Fruit fly (Drosophila melanogaster) whole organism, embryonic: ENCODE measurements around the gene ND-B18.

Experiments
- ATbp ChIP-seq: fragments of 200-800 bp; sonication (Bioruptor generic); optimal IDR thresholded peaks from 2 replicates; lab custom pipeline; 2017; ENCODE audit warnings: missing biosample characterization, mild to moderate bottlenecking, missing genetic modification characterization, missing genetic modification reagents
- Antp ChIP-seq: fragments of 200-800 bp; sonication (Bioruptor generic); optimal IDR thresholded peaks from 3 replicates; lab custom pipeline; 2016; ENCODE audit warnings: missing biosample characterization, missing genetic modification characterization
- Atf6 ChIP-seq: fragments of 200-800 bp; sonication (Bioruptor generic); IDR thresholded peaks from 2 replicates; pipeline ENCODE4 v1.3.6; 2022; ENCODE audit warnings: missing biosample characterization, missing genetic modification characterization
- Blimp-1 ChIP-seq: fragments of 200-800 bp; sonication (Bioruptor generic); optimal IDR thresholded peaks from 3 replicates; lab custom pipeline; 2018; ENCODE audit warnings: missing biosample characterization, missing genetic modification characterization, mild to moderate bottlenecking, moderate library complexity, missing genetic modification reagents
- CG10267 ChIP-seq: fragments of 200-800 bp; sonication (Bioruptor generic); optimal IDR thresholded peaks from 2 replicates; lab custom pipeline; 2018; ENCODE audit warnings: missing biosample characterization, mild to moderate bottlenecking, missing genetic modification characterization, moderate library complexity
- CG10431 ChIP-seq: fragments of 200-800 bp; sonication (Bioruptor generic); optimal IDR thresholded peaks from 3 replicates; lab custom pipeline; 2018; ENCODE audit warnings: missing biosample characterization, mild to moderate bottlenecking, missing genetic modification characterization
- CG11456 ChIP-seq: fragments of 200-800 bp; sonication (Bioruptor generic); IDR thresholded peaks from 3 replicates; pipeline ENCODE4 v1.3.6; 2022; ENCODE audit warnings: missing biosample characterization, missing genetic modification characterization
- CG13424 ChIP-seq: fragments of 200-800 bp; sonication (Bioruptor generic); optimal IDR thresholded peaks from 2 replicates; lab custom pipeline; 2019; ENCODE audit warnings: missing biosample characterization, mild to moderate bottlenecking, missing genetic modification characterization, moderate library complexity
- CG14050 ChIP-seq: fragments of 200-800 bp; sonication (Bioruptor generic); IDR thresholded peaks from 3 replicates; pipeline ENCODE4 v1.3.6; 2022; ENCODE audit warnings: missing biosample characterization, missing genetic modification characterization
- CG17612 ChIP-seq: fragments of 200-800 bp; sonication (Bioruptor generic); IDR thresholded peaks from 2 replicates; pipeline ENCODE4 v1.3.6; 2022; ENCODE audit warnings: missing biosample characterization, missing genetic modification characterization
- CG2120 ChIP-seq: fragments of 200-800 bp; sonication (Bioruptor generic); optimal IDR thresholded peaks from 3 replicates; lab custom pipeline; 2016; ENCODE audit warnings: missing biosample characterization, missing genetic modification characterization
- CG30020 ChIP-seq: fragments of 200-800 bp; optimal IDR thresholded peaks from 2 replicates; lab custom pipeline; 2019; ENCODE audit warnings: missing biosample characterization, mild to moderate bottlenecking, missing genetic modification characterization, moderate library complexity
- CG30431 ChIP-seq: fragments of 200-800 bp; sonication (Bioruptor generic); optimal IDR thresholded peaks from 2 replicates; lab custom pipeline; 2017; ENCODE audit warnings: missing biosample characterization, missing genetic modification characterization
- CG32772 ChIP-seq: fragments of 200-800 bp; sonication (Bioruptor generic); IDR thresholded peaks from 2 replicates; pipeline ENCODE4 v1.3.6; 2022; ENCODE audit warnings: missing biosample characterization, missing genetic modification characterization
- CG34376 ChIP-seq: fragments of 200-800 bp; sonication (Bioruptor generic); optimal IDR thresholded peaks from 2 replicates; lab custom pipeline; 2018; ENCODE audit warnings: missing biosample characterization, mild to moderate bottlenecking, missing genetic modification characterization
- CG4360 ChIP-seq: fragments of 200-800 bp; sonication (Bioruptor generic); IDR thresholded peaks from 2 replicates; pipeline ENCODE4 v1.3.6; 2022; ENCODE audit warnings: missing biosample characterization, missing genetic modification characterization
- CG6791 ChIP-seq: fragments of 200-800 bp; sonication (Bioruptor generic); IDR thresholded peaks from 3 replicates; pipeline ENCODE4 v1.3.6; 2022; ENCODE audit warnings: missing biosample characterization, missing genetic modification characterization; ENCODE audit not compliant: partially characterized antibody
- CG7372 ChIP-seq: fragments of 200-800 bp; sonication (Bioruptor generic); IDR thresholded peaks from 2 replicates; pipeline ENCODE4 v1.3.6; 2022; ENCODE audit warnings: missing biosample characterization, missing genetic modification characterization
- CkIIα-i1 ChIP-seq: fragments of 200-800 bp; sonication (Bioruptor generic); IDR thresholded peaks from 2 replicates; pipeline ENCODE4 v1.3.6; 2022; ENCODE audit warnings: missing biosample characterization, missing genetic modification characterization
- Dip3 ChIP-seq: fragments of 200-800 bp; sonication (Bioruptor generic); optimal IDR thresholded peaks from 3 replicates; lab custom pipeline; 2016; ENCODE audit warnings: missing biosample characterization, missing genetic modification characterization
- Doc2 ChIP-seq: fragments of 200-800 bp; sonication (Bioruptor generic); IDR thresholded peaks from 2 replicates; pipeline ENCODE4 v1.3.6; 2022; ENCODE audit warnings: missing biosample characterization, missing genetic modification characterization
- Dp ChIP-seq: fragments of 200-800 bp; sonication (Bioruptor generic); optimal IDR thresholded peaks from 2 replicates; lab custom pipeline; 2018; ENCODE audit warnings: missing biosample characterization, mild to moderate bottlenecking, missing genetic modification characterization, moderate library complexity
- Gsc ChIP-seq: fragments of 200-800 bp; sonication (Bioruptor generic); IDR thresholded peaks from 2 replicates; pipeline ENCODE4 v1.3.6; 2022; ENCODE audit warnings: missing biosample characterization, missing genetic modification characterization
- H2.0 ChIP-seq: fragments of 200-800 bp; sonication (Bioruptor generic); IDR thresholded peaks from 2 replicates; pipeline ENCODE4 v1.3.6; 2022; ENCODE audit warnings: missing biosample characterization, missing genetic modification characterization
- HLH3B ChIP-seq: fragments of 200-800 bp; sonication (Bioruptor generic); IDR thresholded peaks from 2 replicates; pipeline ENCODE4 v1.3.6; 2022; ENCODE audit warnings: missing biosample characterization, missing genetic modification characterization
- HmgZ ChIP-seq: fragments of 200-800 bp; sonication (Bioruptor generic); optimal IDR thresholded peaks from 2 replicates; lab custom pipeline; 2018; ENCODE audit warnings: missing biosample characterization, mild to moderate bottlenecking, missing genetic modification characterization
- Hr3 ChIP-seq: fragments of 200-800 bp; sonication (Bioruptor generic); optimal IDR thresholded peaks from 3 replicates; lab custom pipeline; 2016; ENCODE audit warnings: missing biosample characterization, missing genetic modification characterization
- Lhr ChIP-seq: fragments of 200-800 bp; sonication (Bioruptor generic); optimal IDR thresholded peaks from 3 replicates; lab custom pipeline; 2017; ENCODE audit warnings: mild to moderate bottlenecking, missing biosample characterization, missing genetic modification reagents, missing genetic modification characterization
- MBD-R2 ChIP-seq: fragments of 200-800 bp; sonication (Bioruptor generic); IDR thresholded peaks from 2 replicates; pipeline ENCODE4 v1.3.6; 2022; ENCODE audit warnings: missing biosample characterization, missing genetic modification characterization
- Neu2 ChIP-seq: fragments of 200-800 bp; sonication (Bioruptor generic); optimal IDR thresholded peaks from 3 replicates; lab custom pipeline; 2016; ENCODE audit warnings: missing biosample characterization, missing genetic modification characterization, borderline replicate concordance
- Nf-YB ChIP-seq: fragments of 200-800 bp; sonication (Bioruptor generic); optimal IDR thresholded peaks from 3 replicates; lab custom pipeline; 2019; ENCODE audit warnings: missing biosample characterization, mild to moderate bottlenecking, missing genetic modification characterization, moderate library complexity
- Oli ChIP-seq: fragments of 200-800 bp; sonication (Bioruptor generic); optimal IDR thresholded peaks from 2 replicates; lab custom pipeline; 2018; ENCODE audit warnings: missing biosample characterization, mild to moderate bottlenecking, missing genetic modification characterization, moderate library complexity
- PHDP ChIP-seq: fragments of 200-800 bp; sonication (Bioruptor generic); optimal IDR thresholded peaks from 3 replicates; lab custom pipeline; 2018; ENCODE audit warnings: missing biosample characterization, mild to moderate bottlenecking, missing genetic modification characterization, moderate library complexity
- Rx ChIP-seq: fragments of 200-800 bp; sonication (Bioruptor generic); IDR thresholded peaks from 2 replicates; pipeline ENCODE4 v1.3.6; 2022; ENCODE audit warnings: missing biosample characterization, missing genetic modification characterization
- Scr ChIP-seq: fragments of 200-800 bp; sonication (Bioruptor generic); IDR thresholded peaks from 2 replicates; pipeline ENCODE4 v1.3.6; 2022; ENCODE audit warnings: missing biosample characterization, missing genetic modification characterization; ENCODE audit not compliant: partially characterized antibody
- Side ChIP-seq: fragments of 200-800 bp; sonication (Bioruptor generic); optimal IDR thresholded peaks from 2 replicates; lab custom pipeline; 2016; ENCODE audit warnings: missing biosample characterization, missing genetic modification characterization
- al ChIP-seq: fragments of 200-800 bp; sonication (Bioruptor generic); IDR thresholded peaks from 2 replicates; pipeline ENCODE4 v1.3.6; 2022; ENCODE audit warnings: missing biosample characterization, missing genetic modification characterization
- aop ChIP-seq: fragments of 200-800 bp; sonication (Bioruptor generic); IDR thresholded peaks from 2 replicates; pipeline ENCODE4 v1.3.6; 2022; ENCODE audit warnings: missing biosample characterization, missing genetic modification characterization
- br ChIP-seq: fragments of >200 bp; optimal IDR thresholded peaks from 2 replicates; lab custom pipeline; 2017
- cwo ChIP-seq: fragments of 200-800 bp; sonication (Bioruptor generic); optimal IDR thresholded peaks from 3 replicates; lab custom pipeline; 2017; ENCODE audit warnings: missing biosample characterization, missing genetic modification characterization, mild to moderate bottlenecking, moderate library complexity, missing genetic modification reagents
- fd96Cb ChIP-seq: fragments of 200-800 bp; sonication (Bioruptor generic); optimal IDR thresholded peaks from 2 replicates; lab custom pipeline; 2018; ENCODE audit warnings: missing biosample characterization, mild to moderate bottlenecking, missing genetic modification characterization, moderate library complexity
- gce ChIP-seq: fragments of 200-800 bp; sonication (Bioruptor generic); IDR thresholded peaks from 3 replicates; pipeline ENCODE4 v1.3.6; 2022; ENCODE audit warnings: missing biosample characterization, missing genetic modification characterization
- gcm2 ChIP-seq: fragments of 200-800 bp; sonication (Bioruptor generic); optimal IDR thresholded peaks from 2 replicates; lab custom pipeline; 2016; ENCODE audit warnings: missing biosample characterization, missing genetic modification characterization
- hb ChIP-seq: fragments of 200-800 bp; sonication (Bioruptor generic); IDR thresholded peaks from 3 replicates; pipeline ENCODE4 v1.3.6; 2022; ENCODE audit warnings: missing biosample characterization, missing genetic modification characterization; ENCODE audit not compliant: partially characterized antibody
- maf-S ChIP-seq: fragments of 200-800 bp; sonication (Bioruptor generic); optimal IDR thresholded peaks from 2 replicates; lab custom pipeline; 2016; ENCODE audit warnings: missing biosample characterization, missing genetic modification characterization
- pan ChIP-seq, 4 experiments: fragments of >200 bp in 3 of 4; fragments of 200-800 bp in 1 of 4; sonication (Bioruptor generic) in 1 of 4; optimal IDR thresholded peaks in 3 of 4; IDR thresholded peaks in 1 of 4; 2 replicates each; pipeline versions ENCODE4 v1.3.6 to Lab custom; 2017 to 2022; ENCODE audit warnings: missing biosample characterization in 2 of 4, missing genetic modification characterization in 2 of 4, mixed read lengths in 1 of 4
- rib ChIP-seq: fragments of 200-800 bp; sonication (Bioruptor generic); IDR thresholded peaks from 2 replicates; pipeline ENCODE4 v1.3.6; 2022; ENCODE audit warnings: missing biosample characterization, missing genetic modification characterization
- sens ChIP-seq: fragments of 200-800 bp; sonication (Bioruptor generic); peaks from one replicate; lab custom pipeline; 2016; ENCODE audit warnings: missing biosample characterization, missing genetic modification characterization
- slbo ChIP-seq: fragments of 200-800 bp; sonication (Bioruptor generic); IDR thresholded peaks from 2 replicates; pipeline ENCODE4 v1.3.6; 2022; ENCODE audit warnings: missing biosample characterization, missing genetic modification characterization
- tx ChIP-seq: fragments of 200-800 bp; sonication (Bioruptor generic); optimal IDR thresholded peaks from 2 replicates; lab custom pipeline; 2016; ENCODE audit warnings: missing biosample characterization, missing genetic modification characterization
- vfl ChIP-seq: fragments of 200-800 bp; sonication (Bioruptor generic); optimal IDR thresholded peaks from 2 replicates; lab custom pipeline; 2016; ENCODE audit warnings: missing biosample characterization, missing genetic modification characterization
- zen2 ChIP-seq: fragments of 200-800 bp; sonication (Bioruptor generic); IDR thresholded peaks from 3 replicates; pipeline ENCODE4 v1.3.6; 2022; ENCODE audit warnings: missing biosample characterization, missing genetic modification characterization; ENCODE audit not compliant: partially characterized antibody

The ND-B18 gene

dm6 chrX:15026897-15027296 is 36.6 kb upstream of the ND-B18 start (continued):
- no peak for TF ChIP-seq Hr3 (GFP tag; lab: Kevin White, UChicago)
- no peak for TF ChIP-seq H2.0 (GFP tag; lab: Robert Waterston, UW)
- peak; percentile 39 for TF ChIP-seq Oli
- no peak for TF ChIP-seq CG4360 (GFP tag; lab: Robert Waterston, UW)
- TF ChIP-seq cwo (GFP tag; lab: Kevin White, UChicago) = no peak
- no peak for TF ChIP-seq al (GFP tag; lab: Robert Waterston, UW)
- TF ChIP-seq MBD-R2 (GFP tag; lab: Robert Waterston, UW) = no peak
- no peak for TF ChIP-seq CG34376
- peak; percentile 88 for TF ChIP-seq sens
- TF ChIP-seq maf-S (GFP tag; lab: Kevin White, UChicago) = no peak
- TF ChIP-seq Scr (GFP tag; lab: Robert Waterston, UW) = no peak
- TF ChIP-seq Blimp-1 = peak; percentile 23
- TF ChIP-seq Gsc (GFP tag; lab: Robert Waterston, UW) = no peak
- no peak for TF ChIP-seq zen2 (GFP tag; lab: Robert Waterston, UW)
- TF ChIP-seq Lhr = no peak
- no peak for TF ChIP-seq CG13424 (tag; lab: Kevin White, UChicago)
- no peak for TF ChIP-seq CG10431 (GFP tag; lab: Kevin White, UChicago)
- TF ChIP-seq Antp = no peak
- no peak for TF ChIP-seq CkIIα-i1 (GFP tag; lab: Robert Waterston, UW)
- no peak for TF ChIP-seq CG30431 (GFP tag; lab: Kevin White, UChicago)
- TF ChIP-seq Doc2 = no peak
- no peak for TF ChIP-seq gce (GFP tag; lab: Robert Waterston, UW)
- no peak for TF ChIP-seq Atf6 (GFP tag; lab: Robert Waterston, UW)
- TF ChIP-seq br (lab: Kevin White, UChicago) = no peak
- TF ChIP-seq CG6791 (GFP tag; lab: Robert Waterston, UW) = no peak
- TF ChIP-seq slbo (GFP tag; lab: Robert Waterston, UW) = peak; percentile 31; the same call in 1 of the 2 replicates
- TF ChIP-seq CG14050 (GFP tag; lab: Robert Waterston, UW) = no peak
- no peak for TF ChIP-seq CG10267 (tag; lab: Kevin White, UChicago)
- no peak for TF ChIP-seq PHDP (tag; lab: Kevin White, UChicago)
- TF ChIP-seq CG30020 (tag; lab: Kevin White, UChicago) = no peak
- TF ChIP-seq Dip3 = no peak
- TF ChIP-seq aop (GFP tag; lab: Robert Waterston, UW) = no peak
- peak; percentile 34 for TF ChIP-seq fd96Cb (tag; lab: Kevin White, UChicago)
- TF ChIP-seq CG2120 (GFP tag; lab: Kevin White, UChicago) = no peak
- no peak for TF ChIP-seq Neu2 (GFP tag; lab: Kevin White, UChicago)
- TF ChIP-seq ATbp = no peak
- no peak for TF ChIP-seq vfl (GFP tag; lab: Kevin White, UChicago)
- TF ChIP-seq pan (optimal IDR thresholded peaks at IDR 0.05; lab: Kevin White, UChicago) = no peak
- peak in 1 of 2 experiments; percentile 36 for TF ChIP-seq pan (GFP tag; optimal IDR thresholded peaks at IDR 0.05 in 1 of 2, IDR thresholded peaks at IDR 0.05 in 1 of 2)
- TF ChIP-seq HmgZ (tag; lab: Kevin White, UChicago) = no peak
- no peak for TF ChIP-seq hb (GFP tag; lab: Robert Waterston, UW)
- TF ChIP-seq Side (GFP tag; lab: Kevin White, UChicago) = no peak
- no peak for TF ChIP-seq Dp (GFP tag; lab: Kevin White, UChicago)
- TF ChIP-seq CG17612 = no peak
- no peak for TF ChIP-seq tx (GFP tag; lab: Kevin White, UChicago)
- no peak for TF ChIP-seq CG32772
- TF ChIP-seq rib (GFP tag; lab: Robert Waterston, UW) = no peak
- TF ChIP-seq Nf-YB = no peak
- no peak for TF ChIP-seq HLH3B (GFP tag; lab: Robert Waterston, UW)
- no peak for TF ChIP-seq Rx (GFP tag; lab: Robert Waterston, UW)
- TF ChIP-seq CG11456 (GFP tag; lab: Robert Waterston, UW) = no peak
- no peak for TF ChIP-seq gcm2 (GFP tag; lab: Kevin White, UChicago)
- TF ChIP-seq CG7372 (GFP tag; lab: Robert Waterston, UW) = no peak
